Worm (Caenorhabditis elegans) whole organism, L4/young adult: Measurements from ENCODE around the gene mans-4.

Experiments used
- W03F9.2 ChIP-seq: fragments of 150-350 bp; optimal IDR thresholded peaks from 2 replicates; lab custom pipeline; 2014; ENCODE audit warnings: missing biosample characterization, missing genetic modification characterization
- him-1 ChIP-seq: sonication (generic microtip); optimal IDR thresholded peaks from 2 replicates; lab custom pipeline; 2016; ENCODE audit warnings: missing genotype, missing genetic modification reagents, missing genetic modification characterization, missing compliant biosample characterization

DNA sequence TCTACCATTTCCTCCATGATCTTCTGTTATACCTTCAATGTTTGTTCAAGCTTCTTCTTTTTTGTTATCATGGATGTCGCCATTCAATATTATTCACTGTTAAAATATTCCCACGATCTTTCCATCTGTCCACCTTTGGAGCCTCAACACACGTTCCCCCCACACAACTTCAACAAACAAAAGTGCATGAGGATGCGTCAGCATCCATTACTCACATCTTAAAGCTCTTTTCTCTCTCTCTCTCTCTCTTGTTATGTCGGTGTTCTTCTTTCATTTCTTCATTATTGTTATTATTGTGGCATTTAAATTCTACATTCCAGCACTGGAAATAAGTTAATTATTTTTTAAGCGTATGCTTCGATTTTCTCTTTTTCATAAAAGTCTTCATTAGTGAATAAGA, 35.7 kb upstream of the mans-4 start:
- TF ChIP-seq W03F9.2 (tag; lab: Kevin White, UChicago) (no peak), him-1 (tag; lab: Kevin White, UChicago) (no peak)
